Fruit fly (Drosophila melanogaster) whole organism, embryonic: Measurements from ENCODE around the gene Drep4.

Experiments
- Asciz ChIP-seq: fragments of 200-800 bp; sonication (Bioruptor generic); optimal IDR thresholded peaks from 2 replicates; lab custom pipeline; 2017; ENCODE audit warnings: missing biosample characterization, mild to moderate bottlenecking, missing genetic modification characterization, missing genetic modification reagents
- Awh ChIP-seq: fragments of 200-800 bp; sonication (Bioruptor generic); IDR thresholded peaks from 2 replicates; pipeline ENCODE4, ENCODE4 v1.3.6; 2022; ENCODE audit warnings: missing biosample characterization, missing genetic modification characterization
- CG10431 ChIP-seq: fragments of 200-800 bp; sonication (Bioruptor generic); optimal IDR thresholded peaks from 3 replicates; lab custom pipeline; 2018; ENCODE audit warnings: missing biosample characterization, mild to moderate bottlenecking, missing genetic modification characterization
- CG10462 ChIP-seq: fragments of 200-800 bp; sonication (Bioruptor generic); optimal IDR thresholded peaks from 2 replicates; lab custom pipeline; 2016; ENCODE audit warnings: missing biosample characterization, missing genetic modification characterization
- CG10565 ChIP-seq: fragments of 200-800 bp; sonication (Bioruptor generic); optimal IDR thresholded peaks from 3 replicates; lab custom pipeline; 2016; ENCODE audit warnings: missing biosample characterization, mild to moderate bottlenecking, missing genetic modification characterization
- CG13123 ChIP-seq: fragments of 200-800 bp; sonication (Bioruptor generic); optimal IDR thresholded peaks from 2 replicates; lab custom pipeline; 2016; ENCODE audit warnings: missing biosample characterization, missing genetic modification characterization
- CG14965 ChIP-seq: fragments of 200-800 bp; sonication (Bioruptor generic); optimal IDR thresholded peaks from 2 replicates; lab custom pipeline; 2016; ENCODE audit warnings: missing biosample characterization, missing genetic modification characterization, borderline replicate concordance
- CG16815 ChIP-seq: fragments of 200-800 bp; sonication (Bioruptor generic); optimal IDR thresholded peaks from 3 replicates; lab custom pipeline; 2017; ENCODE audit warnings: missing biosample characterization, mild to moderate bottlenecking, missing genetic modification characterization
- CG2116 ChIP-seq: fragments of 200-800 bp; sonication (Bioruptor generic); optimal IDR thresholded peaks from 3 replicates; lab custom pipeline; 2018; ENCODE audit warnings: missing biosample characterization, mild to moderate bottlenecking, missing genetic modification characterization
- CG3065 ChIP-seq: fragments of 200-800 bp; sonication (Bioruptor generic); optimal IDR thresholded peaks from 2 replicates; lab custom pipeline; 2016; ENCODE audit warnings: missing biosample characterization, missing genetic modification characterization
- CG31224 ChIP-seq: fragments of 200-800 bp; sonication (Bioruptor generic); IDR thresholded peaks from 2 replicates; pipeline ENCODE4 v1.3.6; 2022; ENCODE audit warnings: missing biosample characterization, missing genetic modification characterization
- CG32772 ChIP-seq: fragments of 200-800 bp; sonication (Bioruptor generic); IDR thresholded peaks from 2 replicates; pipeline ENCODE4 v1.3.6; 2022; ENCODE audit warnings: missing biosample characterization, missing genetic modification characterization
- CG33557 ChIP-seq: fragments of 200-800 bp; sonication (Bioruptor generic); optimal IDR thresholded peaks from 2 replicates; lab custom pipeline; 2019; ENCODE audit warnings: missing biosample characterization, mild to moderate bottlenecking, missing genetic modification characterization, moderate library complexity
- CG3847 ChIP-seq: fragments of 200-800 bp; sonication (Bioruptor generic); IDR thresholded peaks from 2 replicates; pipeline ENCODE4 v1.3.6; 2022; ENCODE audit warnings: missing biosample characterization, missing genetic modification characterization
- CG7372 ChIP-seq: fragments of 200-800 bp; sonication (Bioruptor generic); IDR thresholded peaks from 2 replicates; pipeline ENCODE4 v1.3.6; 2022; ENCODE audit warnings: missing biosample characterization, missing genetic modification characterization
- CG7745 ChIP-seq: fragments of 200-800 bp; sonication (Bioruptor generic); optimal IDR thresholded peaks from 2 replicates; lab custom pipeline; 2018; ENCODE audit warnings: missing biosample characterization, mild to moderate bottlenecking, missing genetic modification characterization, moderate library complexity
- CTCF ChIP-seq: fragments of 200-800 bp; sonication (Bioruptor generic); optimal IDR thresholded peaks from 2 replicates; lab custom pipeline; 2017; ENCODE audit warnings: missing biosample characterization, mild to moderate bottlenecking, missing genetic modification characterization, moderate library complexity
- Dbx ChIP-seq: fragments of 200-800 bp; sonication (Bioruptor generic); IDR thresholded peaks from 3 replicates; pipeline ENCODE4 v1.3.6; 2022; ENCODE audit warnings: missing biosample characterization, missing genetic modification characterization
- Doc2 ChIP-seq: fragments of 200-800 bp; sonication (Bioruptor generic); IDR thresholded peaks from 2 replicates; pipeline ENCODE4 v1.3.6; 2022; ENCODE audit warnings: missing biosample characterization, missing genetic modification characterization
- E2f2 ChIP-seq: fragments of 200-800 bp; sonication (Bioruptor generic); IDR thresholded peaks from 2 replicates; pipeline ENCODE4 v1.3.6; 2022; ENCODE audit warnings: missing biosample characterization, missing genetic modification characterization
- Hand ChIP-seq: fragments of 200-800 bp; sonication (Bioruptor generic); optimal IDR thresholded peaks from 2 replicates; lab custom pipeline; 2017; ENCODE audit warnings: mild to moderate bottlenecking, missing biosample characterization, missing genetic modification reagents, missing genetic modification characterization
- Hmr ChIP-seq: fragments of 200-800 bp; sonication (Bioruptor generic); optimal IDR thresholded peaks from 3 replicates; lab custom pipeline; 2017; ENCODE audit warnings: mild to moderate bottlenecking, missing biosample characterization, missing genetic modification reagents, missing genetic modification characterization
- Lhr ChIP-seq: fragments of 200-800 bp; sonication (Bioruptor generic); optimal IDR thresholded peaks from 3 replicates; lab custom pipeline; 2017; ENCODE audit warnings: mild to moderate bottlenecking, missing biosample characterization, missing genetic modification reagents, missing genetic modification characterization
- MBD-R2 ChIP-seq: fragments of 200-800 bp; sonication (Bioruptor generic); IDR thresholded peaks from 2 replicates; pipeline ENCODE4 v1.3.6; 2022; ENCODE audit warnings: missing biosample characterization, missing genetic modification characterization
- MESR4 ChIP-seq: fragments of 200-800 bp; sonication (Bioruptor generic); optimal IDR thresholded peaks from 2 replicates; lab custom pipeline; 2018; ENCODE audit warnings: missing biosample characterization, mild to moderate bottlenecking, missing genetic modification characterization, moderate library complexity
- Med ChIP-seq: fragments of 200-800 bp; sonication (Bioruptor generic); peaks from one replicate; lab custom pipeline; 2016; ENCODE audit warnings: missing biosample characterization, missing genetic modification characterization, mild to moderate bottlenecking, inconsistent platforms, moderate library complexity
- Nf-YC ChIP-seq: fragments of 200-800 bp; optimal IDR thresholded peaks from 3 replicates; lab custom pipeline; 2019; ENCODE audit warnings: missing biosample characterization, mild to moderate bottlenecking, missing genetic modification characterization, moderate library complexity
- Pdp1 ChIP-seq, 2 experiments: fragments of 200-800 bp; sonication (Bioruptor generic); optimal IDR thresholded peaks; 3 replicates each; lab custom pipeline; 2016; ENCODE audit warnings: missing biosample characterization in 2 of 2, missing genetic modification characterization in 2 of 2, mild to moderate bottlenecking in 1 of 2, moderate library complexity in 1 of 2
- Ptx1 ChIP-seq: fragments of 200-800 bp; sonication (Bioruptor generic); IDR thresholded peaks from 2 replicates; pipeline ENCODE4 v1.3.6; 2022; ENCODE audit warnings: missing biosample characterization, missing genetic modification characterization
- abd-A ChIP-seq: fragments of 200-800 bp; sonication (Bioruptor generic); optimal IDR thresholded peaks from 3 replicates; lab custom pipeline; 2019; ENCODE audit warnings: missing biosample characterization, mild to moderate bottlenecking, missing genetic modification characterization, moderate library complexity
- bigmax ChIP-seq: fragments of 200-800 bp; sonication (Bioruptor generic); optimal IDR thresholded peaks from 2 replicates; lab custom pipeline; 2018; ENCODE audit warnings: missing biosample characterization, mild to moderate bottlenecking, missing genetic modification characterization
- caup ChIP-seq: fragments of 200-800 bp; sonication (Bioruptor generic); optimal IDR thresholded peaks from 3 replicates; lab custom pipeline; 2017; ENCODE audit warnings: missing biosample characterization, mild to moderate bottlenecking, missing genetic modification characterization, moderate library complexity; ENCODE audit not compliant: severe bottlenecking
- cg ChIP-seq: fragments of 200-800 bp; sonication (Bioruptor generic); optimal IDR thresholded peaks from 3 replicates; lab custom pipeline; 2019; ENCODE audit warnings: missing biosample characterization, mild to moderate bottlenecking, missing genetic modification characterization, moderate library complexity
- danr ChIP-seq: fragments of 200-800 bp; sonication (Bioruptor generic); IDR thresholded peaks from 2 replicates; pipeline ENCODE4 v1.3.6; 2022; ENCODE audit warnings: missing biosample characterization, missing genetic modification characterization
- dimm ChIP-seq: fragments of 200-800 bp; sonication (Bioruptor generic); IDR thresholded peaks from 2 replicates; pipeline ENCODE4 v1.3.6; 2022; ENCODE audit warnings: missing biosample characterization, missing genetic modification characterization
- dpn ChIP-seq, 2 experiments: fragments of 200-800 bp; sonication (Bioruptor generic); optimal IDR thresholded peaks; 3 replicates each; lab custom pipeline; 2016; ENCODE audit warnings: missing biosample characterization in 2 of 2, missing genetic modification characterization in 2 of 2
- fd96Cb ChIP-seq: fragments of 200-800 bp; sonication (Bioruptor generic); optimal IDR thresholded peaks from 2 replicates; lab custom pipeline; 2018; ENCODE audit warnings: missing biosample characterization, mild to moderate bottlenecking, missing genetic modification characterization, moderate library complexity
- gfzf ChIP-seq: fragments of 200-800 bp; sonication (Bioruptor generic); optimal IDR thresholded peaks from 2 replicates; lab custom pipeline; 2016; ENCODE audit warnings: missing biosample characterization, mild to moderate bottlenecking, missing genetic modification characterization, moderate library complexity
- gsb ChIP-seq: fragments of 200-800 bp; sonication (Bioruptor generic); IDR thresholded peaks from 2 replicates; pipeline ENCODE4 v1.3.6; 2022; ENCODE audit warnings: missing biosample characterization, missing genetic modification characterization
- hbn ChIP-seq: fragments of 200-800 bp; sonication (Bioruptor generic); IDR thresholded peaks from 2 replicates; pipeline ENCODE4 v1.3.6; 2022; ENCODE audit warnings: missing biosample characterization, missing genetic modification characterization; ENCODE audit not compliant: partially characterized antibody
- ind ChIP-seq: fragments of 200-800 bp; sonication (Bioruptor generic); optimal IDR thresholded peaks from 3 replicates; lab custom pipeline; 2016; ENCODE audit warnings: missing biosample characterization, missing genetic modification characterization
- jumu ChIP-seq: fragments of 200-800 bp; sonication (Bioruptor generic); optimal IDR thresholded peaks from 3 replicates; lab custom pipeline; 2016; ENCODE audit warnings: missing biosample characterization, missing genetic modification characterization
- kay ChIP-seq: fragments of 200-800 bp; sonication (Bioruptor generic); optimal IDR thresholded peaks from 2 replicates; lab custom pipeline; 2016; ENCODE audit warnings: missing biosample characterization, missing genetic modification characterization
- nau ChIP-seq: fragments of 200-800 bp; sonication (Bioruptor generic); optimal IDR thresholded peaks from 3 replicates; lab custom pipeline; 2017; ENCODE audit warnings: missing biosample characterization, mild to moderate bottlenecking, missing genetic modification characterization, missing genetic modification reagents
- onecut ChIP-seq: fragments of 200-800 bp; sonication (Bioruptor generic); IDR thresholded peaks from 2 replicates; pipeline ENCODE4 v1.3.6; 2022; ENCODE audit warnings: missing biosample characterization, missing genetic modification characterization
- sd ChIP-seq: fragments of 200-800 bp; sonication (Bioruptor generic); optimal IDR thresholded peaks from 3 replicates; lab custom pipeline; 2018; ENCODE audit warnings: missing biosample characterization, mild to moderate bottlenecking, missing genetic modification characterization, moderate library complexity
- sens ChIP-seq: fragments of 200-800 bp; sonication (Bioruptor generic); peaks from one replicate; lab custom pipeline; 2016; ENCODE audit warnings: missing biosample characterization, missing genetic modification characterization
- so ChIP-seq: fragments of 200-800 bp; sonication (Bioruptor generic); IDR thresholded peaks from 3 replicates; pipeline ENCODE4 v1.3.6; 2022; ENCODE audit warnings: missing biosample characterization, missing genetic modification characterization
- tna ChIP-seq: fragments of 200-800 bp; sonication (Bioruptor generic); IDR thresholded peaks from 2 replicates; pipeline ENCODE4 v1.3.6; 2022; ENCODE audit warnings: missing biosample characterization, missing genetic modification characterization; ENCODE audit not compliant: partially characterized antibody
- ttk ChIP-seq: fragments of 200-800 bp; sonication (Bioruptor generic); IDR thresholded peaks from 2 replicates; pipeline ENCODE4 v2.1.2; 2022; ENCODE audit warnings: missing biosample characterization, missing genetic modification characterization
- tup ChIP-seq: fragments of 200-800 bp; sonication (Bioruptor generic); optimal IDR thresholded peaks from 2 replicates; lab custom pipeline; 2016; ENCODE audit warnings: missing biosample characterization, mild to moderate bottlenecking, missing genetic modification characterization, moderate library complexity
- unpg ChIP-seq: fragments of 200-800 bp; sonication (Bioruptor generic); optimal IDR thresholded peaks from 3 replicates; lab custom pipeline; 2018; ENCODE audit warnings: missing biosample characterization, mild to moderate bottlenecking, missing genetic modification characterization, moderate library complexity

The Drep4 gene

dm6 chr2L:13291960-13292487 lies 5.8 kb upstream of the Drep4 start:
- TF ChIP-seq Ptx1 (GFP tag; lab: Robert Waterston, UW) (no peak), CG10565 (GFP tag; lab: Kevin White, UChicago) (no peak), MBD-R2 (GFP tag; lab: Robert Waterston, UW) (no peak), sd (peak; percentile 47), dpn (GFP tag; optimal IDR thresholded peaks at IDR 0.05; lab: Kevin White, UChicago) (no peak), sens (GFP tag; lab: Kevin White, UChicago) (peak; percentile 67), ind (no peak), gsb (GFP tag; lab: Robert Waterston, UW) (no peak), ttk (GFP tag; lab: Robert Waterston, UW) (no peak), Dbx (GFP tag; lab: Robert Waterston, UW) (no peak), dimm (GFP tag; lab: Robert Waterston, UW) (no peak), Asciz (GFP tag; lab: Kevin White, UChicago) (no peak), CG33557 (GFP tag; lab: Kevin White, UChicago) (no peak), CG31224 (GFP tag; lab: Robert Waterston, UW) (peak; percentile 90), hbn (no peak), CG13123 (GFP tag; lab: Kevin White, UChicago) (no peak), fd96Cb (tag; lab: Kevin White, UChicago) (no peak), CTCF (GFP tag; lab: Kevin White, UChicago) (no peak), CG32772 (no peak), CG10431 (GFP tag; lab: Kevin White, UChicago) (no peak), CG2116 (GFP tag; lab: Kevin White, UChicago) (no peak), CG16815 (GFP tag; lab: Kevin White, UChicago) (no peak), Hmr (GFP tag; lab: Kevin White, UChicago) (no peak), gfzf (no peak), nau (GFP tag; lab: Kevin White, UChicago) (no peak), CG7372 (no peak), E2f2 (GFP tag; lab: Robert Waterston, UW) (no peak), bigmax (GFP tag; lab: Kevin White, UChicago) (no peak), CG10462 (no peak), jumu (no peak), Lhr (GFP tag; lab: Kevin White, UChicago) (no peak), tup (GFP tag; lab: Kevin White, UChicago) (no peak), Pdp1 (GFP tag; optimal IDR thresholded peaks at IDR 0.05; lab: Kevin White, UChicago) (no peak), unpg (GFP tag; lab: Kevin White, UChicago) (no peak), CG3847 (GFP tag; lab: Robert Waterston, UW) (no peak), so (no peak), cg (GFP tag; lab: Kevin White, UChicago) (peak; percentile 1), danr (GFP tag; lab: Robert Waterston, UW) (no peak), Doc2 (GFP tag; lab: Robert Waterston, UW) (no peak), MESR4 (GFP tag; lab: Kevin White, UChicago) (no peak), tna (GFP tag; lab: Robert Waterston, UW) (no peak), CG14965 (no peak), Nf-YC (tag; lab: Kevin White, UChicago) (peak; percentile 13), Hand (no peak), Awh (no peak), CG3065 (no peak), onecut (GFP tag; lab: Robert Waterston, UW) (0 out of 2 replicates have a peak, but pooled peaks have one; percentile 22), caup (GFP tag; lab: Kevin White, UChicago) (no peak), kay (GFP tag; lab: Kevin White, UChicago) (no peak), Med (peak; percentile 25), abd-A (tag; lab: Kevin White, UChicago) (no peak), CG7745 (tag; lab: Kevin White, UChicago) (no peak)
